Fruit fly (Drosophila melanogaster): Measurements from ENCODE around the gene mge.

Gene mge

dm6 chr3L:3903301-3903700, 6.4 kb downstream of the mge start, which contains the start of gene Sc2 (continued):
- TF ChIP-seq CG3726 (GFP tag; IDR thresholded peaks at IDR 0.05) (no peak), CG33557 (GFP tag; optimal IDR thresholded peaks at IDR 0.05) (no peak), CG12659 (GFP tag; optimal IDR thresholded peaks at IDR 0.05) (no peak), pzg (GFP tag; optimal IDR thresholded peaks at IDR 0.05) (peak; percentile 49), CG4360 (GFP tag; IDR thresholded peaks at IDR 0.05) (no peak), CG31441 (GFP tag; IDR thresholded peaks at IDR 0.05) (no peak), CG15479 (GFP tag; optimal IDR thresholded peaks at IDR 0.05) (no peak), jumu (GFP tag; optimal IDR thresholded peaks at IDR 0.05) (no peak), CG10321 (GFP tag; IDR thresholded peaks at IDR 0.05) (no peak), Six4 (GFP tag; optimal IDR thresholded peaks at IDR 0.05) (no peak), zf30C (GFP tag; optimal IDR thresholded peaks at IDR 0.05) (no peak), ase (GFP tag; IDR thresholded peaks at IDR 0.05) (no peak), HLH54F (GFP tag; optimal IDR thresholded peaks at IDR 0.05) (no peak), bab2 (GFP tag; optimal IDR thresholded peaks at IDR 0.05) (no peak), tx (GFP tag; optimal IDR thresholded peaks at IDR 0.05) (no peak), Lpt (GFP tag; optimal IDR thresholded peaks at IDR 0.05) (no peak), MTF-1 (GFP tag; optimal IDR thresholded peaks at IDR 0.05; ENCODE audit: borderline replicate concordance) (peak; percentile 29), CG6683 (GFP tag; optimal IDR thresholded peaks at IDR 0.05) (no peak), croc (GFP tag; conservative IDR thresholded peaks at IDR 0.05) (no peak), exex (tag; optimal IDR thresholded peaks at IDR 0.05) (no peak), Hr3 (GFP tag; optimal IDR thresholded peaks at IDR 0.05) (no peak), sd (tag; optimal IDR thresholded peaks at IDR 0.05) (no peak), CG30403 (GFP tag; optimal IDR thresholded peaks at IDR 0.05) (no peak), ATbp (GFP tag; optimal IDR thresholded peaks at IDR 0.05) (no peak), sug (tag; optimal IDR thresholded peaks at IDR 0.05) (peak; percentile 8), kni (GFP tag; optimal IDR thresholded peaks at IDR 0.05) (no peak), tgo (GFP tag; IDR thresholded peaks at IDR 0.05) (no peak), gem (tag; optimal IDR thresholded peaks at IDR 0.05) (no peak), CG8924 (tag; optimal IDR thresholded peaks at IDR 0.05) (no peak), onecut (GFP tag; IDR thresholded peaks at IDR 0.05) (no peak; the same call in 1 of the 2 replicates), Dip2 (GFP tag; IDR thresholded peaks at IDR 0.05) (no peak), CG33213 (GFP tag; optimal IDR thresholded peaks at IDR 0.05) (no peak), Bgb (GFP tag; IDR thresholded peaks at IDR 0.05; ENCODE audit: partially characterized antibody) (peak; percentile 55; the same call in 1 of the 2 replicates), Pdp1 (GFP tag; optimal IDR thresholded peaks at IDR 0.05) (peak in 1 of 2 experiments; percentile 36), CG6654 (GFP tag; optimal IDR thresholded peaks at IDR 0.05) (no peak), danr (GFP tag; IDR thresholded peaks at IDR 0.05) (no peak), CG11504 (tag; optimal IDR thresholded peaks at IDR 0.05) (no peak), CG34224 (GFP tag; IDR thresholded peaks at IDR 0.05; ENCODE audit: partially characterized antibody) (no peak)

dm6 chr3L:3902491-3903198, 7.1 kb downstream of the mge start, which contains the start of gene Ubi-p63E:
Ubi-p63E (minus strand) TSS chr3L:3903184.
- TF ChIP-seq CG16815 (GFP tag; optimal IDR thresholded peaks at IDR 0.05) (peak; percentile 57), CG3838 (GFP tag; optimal IDR thresholded peaks at IDR 0.05) (peak; percentile 35), grn (GFP tag; optimal IDR thresholded peaks at IDR 0.05) (no peak), CG11456 (GFP tag; IDR thresholded peaks at IDR 0.05) (no peak), CG12071 (GFP tag; optimal IDR thresholded peaks at IDR 0.05) (no peak), Med (GFP tag) (peak; percentile 92), Dad (GFP tag; optimal IDR thresholded peaks at IDR 0.05) (peak; percentile 37), ftz-f1 (GFP tag; optimal IDR thresholded peaks at IDR 0.05) (peak; percentile 82), tx (GFP tag; optimal IDR thresholded peaks at IDR 0.05) (peak; percentile 67), Nf-YB (GFP tag; optimal IDR thresholded peaks at IDR 0.05) (peak; percentile 35), CG11696 (GFP tag; IDR thresholded peaks at IDR 0.05) (no peak), CG9727 (GFP tag; optimal IDR thresholded peaks at IDR 0.05) (peak; percentile 74), CG12659 (GFP tag; optimal IDR thresholded peaks at IDR 0.05) (peak; percentile 43), CG11247 (GFP tag; IDR thresholded peaks at IDR 0.05) (no peak), CG16863 (GFP tag; optimal IDR thresholded peaks at IDR 0.05) (peak; percentile 26), CG7786 (GFP tag; optimal IDR thresholded peaks at IDR 0.05) (peak; percentile 58)

All from whole organism, embryonic.